Worm (Caenorhabditis elegans): ENCODE results near the gene F41E6.1.
"Not testable (repeated sequence)": the region's sequence is repeated elsewhere in the genome, so short reads cannot be mapped to it uniquely, and the experiment has no call there.

Gene F41E6.1

DNA sequence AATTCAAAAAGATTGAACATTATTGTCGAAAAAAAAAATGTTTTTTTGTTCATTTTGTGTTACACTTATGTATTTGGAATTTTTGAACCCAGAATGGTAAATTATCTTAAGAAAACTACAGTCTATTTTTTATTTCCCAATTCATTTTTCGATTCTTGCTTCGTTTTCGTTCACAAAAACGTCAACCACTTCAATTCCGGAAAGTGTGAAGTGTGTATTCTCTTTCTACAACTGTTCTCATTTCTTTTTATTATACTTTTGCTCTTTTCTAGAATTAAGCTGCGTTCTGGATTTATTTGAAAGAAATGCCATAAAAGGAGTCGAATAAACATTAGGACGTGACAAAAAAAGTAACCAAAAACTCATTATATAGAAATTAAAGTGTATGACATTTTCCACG, at the start of gene F41E6.1:
F41E6.1 (plus strand) TSS at position 301 of the 400 bp plus-strand sequence.
- TF ChIP-seq aly-1 (tag; optimal IDR thresholded peaks at IDR 0.05) (no peak), flt-1 (GFP tag; IDR thresholded peaks at IDR 0.05) (no peak), pes-1 (GFP tag; IDR thresholded peaks at IDR 0.05) (no peak), ama-1 (optimal IDR thresholded peaks at IDR 0.05) (no peak), F13C5.2 (tag; optimal IDR thresholded peaks at IDR 0.05) (no peak), B0310.2 (tag; optimal IDR thresholded peaks at IDR 0.05) (no peak), hmbx-1 (tag; optimal IDR thresholded peaks at IDR 0.05) (no peak), ceh-36 (tag; optimal IDR thresholded peaks at IDR 0.05) (no peak), tbx-37 (GFP tag; conservative IDR thresholded peaks at IDR 0.05) (no peak), scrt-1 (GFP tag; IDR thresholded peaks at IDR 0.05) (no peak), hnd-1 (tag; optimal IDR thresholded peaks at IDR 0.05) (no peak), tra-4 (tag; optimal IDR thresholded peaks at IDR 0.05) (no peak), ceh-13 (GFP tag; optimal IDR thresholded peaks at IDR 0.05) (no peak), sea-1 (GFP tag; conservative IDR thresholded peaks at IDR 0.05) (no peak), hmg-4 (GFP tag; optimal IDR thresholded peaks at IDR 0.05) (no peak)

DNA sequence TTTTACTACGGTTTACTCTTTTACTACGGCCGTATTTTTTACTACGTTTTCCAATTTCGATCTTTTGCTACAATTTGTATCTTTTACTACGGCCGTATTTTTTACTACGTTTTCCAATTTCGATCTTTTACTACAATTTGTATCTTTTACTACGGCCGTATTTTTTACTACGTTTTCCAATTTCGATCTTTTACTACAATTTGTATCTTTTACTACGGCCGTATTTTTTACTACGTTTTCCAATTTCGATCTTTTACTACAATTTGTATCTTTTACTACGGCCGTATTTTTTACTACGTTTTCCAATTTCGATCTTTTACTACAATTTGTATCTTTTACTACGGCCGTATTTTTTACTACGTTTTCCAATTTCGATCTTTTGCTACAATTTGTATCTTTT, 47.7 kb upstream of the F41E6.1 start, which contains the start of gene F25G6.1:
F25G6.1 (plus strand) TSS at position 301 of the 400 bp plus-strand sequence.
- TF ChIP-seq hmbx-1 (tag; optimal IDR thresholded peaks at IDR 0.05); scrt-1 (GFP tag; IDR thresholded peaks at IDR 0.05); ceh-36 (tag; optimal IDR thresholded peaks at IDR 0.05): not testable (repeated sequence)

- TF ChIP-seq aly-1 (tag; optimal IDR thresholded peaks at IDR 0.05) (no peak), tbx-37 (GFP tag; conservative IDR thresholded peaks at IDR 0.05) (no peak), flt-1 (GFP tag; IDR thresholded peaks at IDR 0.05) (no peak), sea-1 (GFP tag; conservative IDR thresholded peaks at IDR 0.05) (no peak), hmg-4 (GFP tag; optimal IDR thresholded peaks at IDR 0.05) (no peak), tbx-11 (GFP tag; IDR thresholded peaks at IDR 0.05) (no peak), B0310.2 (tag; optimal IDR thresholded peaks at IDR 0.05) (no peak), F13C5.2 (tag; optimal IDR thresholded peaks at IDR 0.05) (no peak), hnd-1 (tag; optimal IDR thresholded peaks at IDR 0.05) (no peak), ama-1 (optimal IDR thresholded peaks at IDR 0.05) (no peak)
Measured at ce11 chrV:8580961-8581360, 41.5 kb upstream of the F41E6.1 start, which contains the start of gene C10B5.1. Gene C10B5.1, plus strand, starts transcription at chrV:8581261.

DNA sequence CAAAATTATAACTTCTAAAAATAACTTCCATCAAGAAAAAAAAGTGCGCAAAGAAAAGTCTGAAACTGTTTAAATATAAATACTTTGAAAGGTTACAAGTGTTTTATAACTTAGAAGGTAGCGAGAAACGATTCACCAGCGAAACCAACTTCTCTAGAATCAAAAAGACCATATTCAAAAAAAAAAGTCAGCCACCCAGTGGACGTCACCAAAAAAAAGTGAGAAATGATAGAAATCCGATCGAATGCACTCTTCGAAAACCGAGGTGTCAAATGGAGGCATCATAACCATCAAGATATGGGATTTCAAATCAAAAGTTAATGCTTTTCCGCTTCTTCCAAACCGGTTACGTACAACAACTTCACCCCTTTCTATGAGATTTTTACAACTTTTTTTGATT, 35.9 kb upstream of the F41E6.1 start:
- TF ChIP-seq hmbx-1 (tag; optimal IDR thresholded peaks at IDR 0.05) (no peak), hmg-4 (GFP tag; optimal IDR thresholded peaks at IDR 0.05) (no peak), flt-1 (GFP tag; IDR thresholded peaks at IDR 0.05) (no peak), hnd-1 (tag; optimal IDR thresholded peaks at IDR 0.05) (no peak), ceh-36 (tag; optimal IDR thresholded peaks at IDR 0.05) (no peak), F13C5.2 (tag; optimal IDR thresholded peaks at IDR 0.05) (no peak), tbx-37 (GFP tag; conservative IDR thresholded peaks at IDR 0.05) (no peak), B0310.2 (tag; optimal IDR thresholded peaks at IDR 0.05) (no peak), tbx-11 (GFP tag; IDR thresholded peaks at IDR 0.05) (no peak), scrt-1 (GFP tag; IDR thresholded peaks at IDR 0.05) (no peak), ama-1 (optimal IDR thresholded peaks at IDR 0.05) (no peak), tra-4 (tag; optimal IDR thresholded peaks at IDR 0.05) (no peak), aly-1 (tag; optimal IDR thresholded peaks at IDR 0.05) (no peak), pes-1 (GFP tag; IDR thresholded peaks at IDR 0.05) (no peak), ceh-13 (GFP tag; optimal IDR thresholded peaks at IDR 0.05) (no peak), sea-1 (GFP tag; conservative IDR thresholded peaks at IDR 0.05) (no peak), ets-7 (tag; optimal IDR thresholded peaks at IDR 0.05) (no peak)

DNA sequence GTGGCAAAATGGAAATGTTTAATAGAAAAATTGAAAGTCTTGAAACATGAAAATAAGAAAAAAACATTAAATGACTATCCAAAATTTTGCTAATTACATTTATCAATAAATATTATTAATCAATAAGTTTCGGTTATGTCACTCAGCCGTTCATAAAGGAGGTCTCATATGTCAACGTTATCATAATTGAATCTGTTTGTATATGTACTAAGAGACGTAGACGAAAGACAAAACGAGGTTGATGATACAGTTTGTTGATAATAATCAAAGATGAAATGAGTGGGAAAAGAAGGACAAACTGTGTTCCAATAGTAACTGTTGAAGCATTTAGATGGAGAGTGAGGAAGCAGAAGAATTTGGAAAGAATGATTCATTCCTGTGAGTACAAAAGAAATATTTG, 35.5 kb upstream of the F41E6.1 start:
- TF ChIP-seq hnd-1 (tag; optimal IDR thresholded peaks at IDR 0.05) (no peak), pes-1 (GFP tag; IDR thresholded peaks at IDR 0.05) (no peak), ets-7 (tag; optimal IDR thresholded peaks at IDR 0.05) (no peak), ceh-13 (GFP tag; optimal IDR thresholded peaks at IDR 0.05) (no peak)

DNA sequence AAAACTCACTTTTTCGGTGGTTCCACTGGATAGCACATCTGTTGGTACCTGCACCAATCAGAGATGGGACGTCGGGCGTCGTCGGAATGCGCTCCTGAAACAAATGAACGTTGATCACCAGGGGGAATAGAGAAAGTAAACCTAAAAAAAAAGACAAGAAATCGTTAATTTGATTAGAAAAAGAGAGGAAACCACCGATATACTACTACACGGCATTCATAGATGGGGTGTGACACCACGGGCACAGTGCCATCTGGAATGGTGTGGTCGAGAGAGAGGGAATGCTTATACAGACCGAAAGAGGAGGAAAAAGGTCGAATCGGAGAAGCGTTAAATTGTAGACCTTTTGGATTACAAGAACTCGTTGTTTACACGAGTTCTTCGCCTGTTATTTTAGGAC, 34.3 kb upstream of the F41E6.1 start, which contains the start of gene C10B5.3:
C10B5.3 (minus strand) TSS at position 101 of the 400 bp plus-strand sequence.
- TF ChIP-seq F13C5.2 (tag; optimal IDR thresholded peaks at IDR 0.05) (no peak), tbx-11 (GFP tag; IDR thresholded peaks at IDR 0.05) (no peak)

DNA sequence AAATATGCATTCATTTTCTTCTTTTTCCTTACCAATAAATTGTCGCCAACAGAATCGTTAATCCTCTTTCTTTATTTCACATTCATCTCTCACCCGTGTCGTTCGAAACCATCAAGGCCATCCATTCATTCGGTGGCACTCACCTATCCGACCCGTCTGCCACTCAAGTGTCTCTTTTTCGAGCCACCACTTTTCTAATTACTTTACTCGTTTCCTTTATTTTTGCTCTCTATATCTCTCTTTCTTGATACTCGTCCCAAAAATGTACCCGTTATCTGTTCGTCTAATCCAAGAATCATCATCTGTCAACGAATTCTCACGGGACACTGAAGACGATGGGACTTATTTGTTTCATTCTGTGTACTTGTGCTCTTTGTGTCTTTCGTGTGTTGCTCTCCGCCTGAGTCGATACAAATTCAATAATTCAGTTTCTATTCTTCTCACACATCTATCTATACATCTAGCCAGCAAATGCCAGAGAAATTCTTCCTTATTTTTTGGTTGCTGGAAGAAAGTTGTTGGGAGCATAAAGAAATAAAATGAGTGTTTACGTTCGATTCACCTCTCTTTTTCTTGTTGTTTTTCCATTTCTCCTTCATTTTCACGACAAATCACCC, 29.6 kb upstream of the F41E6.1 start:
- TF ChIP-seq sea-1 (GFP tag; conservative IDR thresholded peaks at IDR 0.05) (no peak), scrt-1 (GFP tag; IDR thresholded peaks at IDR 0.05) (no peak), tra-4 (tag; optimal IDR thresholded peaks at IDR 0.05) (no peak), aly-1 (tag; optimal IDR thresholded peaks at IDR 0.05) (no peak), ceh-36 (tag; optimal IDR thresholded peaks at IDR 0.05) (no peak), flt-1 (GFP tag; IDR thresholded peaks at IDR 0.05) (no peak), F13C5.2 (tag; optimal IDR thresholded peaks at IDR 0.05) (no peak), pes-1 (GFP tag; IDR thresholded peaks at IDR 0.05) (no peak), tbx-37 (GFP tag; conservative IDR thresholded peaks at IDR 0.05) (no peak), hmbx-1 (tag; optimal IDR thresholded peaks at IDR 0.05) (no peak), hmg-4 (GFP tag; optimal IDR thresholded peaks at IDR 0.05) (no peak), ceh-13 (GFP tag; optimal IDR thresholded peaks at IDR 0.05) (no peak), hnd-1 (tag; optimal IDR thresholded peaks at IDR 0.05) (no peak), tbx-11 (GFP tag; IDR thresholded peaks at IDR 0.05) (no peak), ama-1 (optimal IDR thresholded peaks at IDR 0.05) (no peak), B0310.2 (tag; optimal IDR thresholded peaks at IDR 0.05) (no peak), ets-7 (tag; optimal IDR thresholded peaks at IDR 0.05) (no peak)
